Fruit fly (Drosophila melanogaster): Measurements from ENCODE around the gene Mtp.

Mtp gene

dm6 chr2L:20956836-20957235, 34.2 kb upstream of the Mtp start (continued):
- TF ChIP-seq Sox102F (GFP tag; optimal IDR thresholded peaks at IDR 0.05) = peak; percentile 40
- no peak for TF ChIP-seq CG7368 (GFP tag; optimal IDR thresholded peaks at IDR 0.05)
- peak; percentile 47 for TF ChIP-seq lz (GFP tag; optimal IDR thresholded peaks at IDR 0.05)
- peak; percentile 79 for TF ChIP-seq CG3032 (tag; optimal IDR thresholded peaks at IDR 0.05)
- TF ChIP-seq topi (GFP tag; optimal IDR thresholded peaks at IDR 0.05) = peak; percentile 67
- peak; percentile 45 for TF ChIP-seq Eip75B (GFP tag; optimal IDR thresholded peaks at IDR 0.05)
- TF ChIP-seq CG6808 (GFP tag; optimal IDR thresholded peaks at IDR 0.05) = peak; percentile 82
- TF ChIP-seq Hr38 (GFP tag; optimal IDR thresholded peaks at IDR 0.05) = no peak

dm6 chr2L:20951320-20951719, 28.6 kb upstream of the Mtp start:
- TF ChIP-seq Sox15 (GFP tag; optimal IDR thresholded peaks at IDR 0.05) (no peak), Hr4 (GFP tag; optimal IDR thresholded peaks at IDR 0.05) (no peak), Eip93F (GFP tag; optimal IDR thresholded peaks at IDR 0.05) (no peak), Ets21C (GFP tag; optimal IDR thresholded peaks at IDR 0.05) (no peak), ss (GFP tag; optimal IDR thresholded peaks at IDR 0.05) (no peak), pdm3 (GFP tag; optimal IDR thresholded peaks at IDR 0.05) (no peak), Hr38 (GFP tag; optimal IDR thresholded peaks at IDR 0.05) (no peak), CG31627 (GFP tag; optimal IDR thresholded peaks at IDR 0.05) (no peak), Blimp-1 (GFP tag; optimal IDR thresholded peaks at IDR 0.05) (no peak), CG11762 (GFP tag; optimal IDR thresholded peaks at IDR 0.05; ENCODE audit: insufficient read depth) (no peak), Hr39 (GFP tag; optimal IDR thresholded peaks at IDR 0.05) (no peak), CG10631 (GFP tag; optimal IDR thresholded peaks at IDR 0.05) (no peak), OdsH (GFP tag; optimal IDR thresholded peaks at IDR 0.05) (no peak), Ets96B (tag; optimal IDR thresholded peaks at IDR 0.05) (no peak)

- TF ChIP-seq Met (GFP tag; optimal IDR thresholded peaks at IDR 0.05) (peak; percentile 1), svp (GFP tag) (peak; percentile 45), ss (GFP tag; optimal IDR thresholded peaks at IDR 0.05) (no peak), CG6792 (GFP tag; optimal IDR thresholded peaks at IDR 0.05) (no peak), Eip78C (GFP tag) (no peak), acj6 (GFP tag; optimal IDR thresholded peaks at IDR 0.05) (no peak)
Measured at dm6 chr2L:20950421-20951108, 27.9 kb upstream of the Mtp start.

dm6 chr2L:20948625-20949024, 25.9 kb upstream of the Mtp start:
- TF ChIP-seq svp (GFP tag) = peak; percentile 16
- peak; percentile 15 for TF ChIP-seq CG10631 (GFP tag; optimal IDR thresholded peaks at IDR 0.05)
- no peak for TF ChIP-seq Ets96B (tag; optimal IDR thresholded peaks at IDR 0.05)

dm6 chr2L:20944886-20945558, 22.3 kb upstream of the Mtp start:
- no peak for TF ChIP-seq ss (GFP tag; optimal IDR thresholded peaks at IDR 0.05)
- TF ChIP-seq CG32006 (GFP tag; optimal IDR thresholded peaks at IDR 0.05) = peak; percentile 71
- TF ChIP-seq lz (GFP tag; optimal IDR thresholded peaks at IDR 0.05) = peak; percentile 14
- TF ChIP-seq salr (GFP tag; optimal IDR thresholded peaks at IDR 0.05) = peak in 1 of 2 experiments; percentile 34
- TF ChIP-seq fd59A (GFP tag; optimal IDR thresholded peaks at IDR 0.05) = no peak
- TF ChIP-seq fkh (GFP tag; optimal IDR thresholded peaks at IDR 0.05) = no peak
- peak; percentile 19 for TF ChIP-seq net (GFP tag; optimal IDR thresholded peaks at IDR 0.05)
- TF ChIP-seq CG8632 (GFP tag; optimal IDR thresholded peaks at IDR 0.05) = no peak
- no peak for TF ChIP-seq CG1621 (tag; optimal IDR thresholded peaks at IDR 0.05)
- no peak for TF ChIP-seq CG6854 (GFP tag; optimal IDR thresholded peaks at IDR 0.05)
- TF ChIP-seq Eip78C (GFP tag) = peak; percentile 76
- TF ChIP-seq vri (GFP tag; optimal IDR thresholded peaks at IDR 0.05) = no peak
- peak; percentile 39 for TF ChIP-seq CG4318 (GFP tag; optimal IDR thresholded peaks at IDR 0.05)
- TF ChIP-seq svp (GFP tag) = peak; percentile 50
- TF ChIP-seq CG34406 (GFP tag; optimal IDR thresholded peaks at IDR 0.05) = peak; percentile 27
- peak; percentile 50 for TF ChIP-seq Hr4 (GFP tag; optimal IDR thresholded peaks at IDR 0.05)
- TF ChIP-seq CG7368 (GFP tag; optimal IDR thresholded peaks at IDR 0.05) = peak; percentile 8
- peak; percentile 22 for TF ChIP-seq CG6792 (GFP tag; optimal IDR thresholded peaks at IDR 0.05)
- TF ChIP-seq Sox102F (GFP tag; optimal IDR thresholded peaks at IDR 0.05) = peak; percentile 17
- no peak for TF ChIP-seq Lpt (GFP tag; optimal IDR thresholded peaks at IDR 0.05)
- TF ChIP-seq CG11902 (GFP tag; optimal IDR thresholded peaks at IDR 0.05) = no peak
- no peak for TF ChIP-seq Eip93F (GFP tag; optimal IDR thresholded peaks at IDR 0.05)
- TF ChIP-seq CG6808 (GFP tag; optimal IDR thresholded peaks at IDR 0.05) = no peak
- TF ChIP-seq fd85E (GFP tag; optimal IDR thresholded peaks at IDR 0.05) = no peak
- TF ChIP-seq CG3919 (GFP tag; optimal IDR thresholded peaks at IDR 0.05) = peak; percentile 32
- peak; percentile 25 for TF ChIP-seq Eip75B (GFP tag; optimal IDR thresholded peaks at IDR 0.05)
- TF ChIP-seq acj6 (GFP tag; optimal IDR thresholded peaks at IDR 0.05) = peak; percentile 32

Measured in whole organism, prepupa.